Worm (Caenorhabditis elegans): Measurements from ENCODE around the gene C15H11.11.

C15H11.11 gene

ce11 chrV:14396123-14396669 lies 19.1 kb upstream of the C15H11.11 start:
- TF ChIP-seq ham-2 (GFP tag; optimal IDR thresholded peaks at IDR 0.05) (no peak), ceh-39 (tag; optimal IDR thresholded peaks at IDR 0.05) (no peak), nhr-28 (tag; optimal IDR thresholded peaks at IDR 0.05) (no peak), unc-120 (tag; optimal IDR thresholded peaks at IDR 0.05; ENCODE audit: poor library complexity, severe bottlenecking) (no peak)

ce11 chrV:14405647-14406046 lies 9.7 kb upstream of the C15H11.11 start:
- TF ChIP-seq ces-1 (GFP tag; optimal IDR thresholded peaks at IDR 0.05) (no peak), nhr-237 (tag; optimal IDR thresholded peaks at IDR 0.05) (no peak), drap-1 (GFP tag; optimal IDR thresholded peaks at IDR 0.05) (no peak), elt-3 (tag; optimal IDR thresholded peaks at IDR 0.05) (no peak), lin-32 (GFP tag; optimal IDR thresholded peaks at IDR 0.05) (no peak), unc-39 (tag; optimal IDR thresholded peaks at IDR 0.05) (no peak), tbx-8 (GFP tag; optimal IDR thresholded peaks at IDR 0.05) (no peak), nhr-12 (tag; optimal IDR thresholded peaks at IDR 0.05) (no peak), nhr-76 (tag; optimal IDR thresholded peaks at IDR 0.05) (no peak), nhr-28 (tag; optimal IDR thresholded peaks at IDR 0.05) (no peak), ceh-43 (GFP tag; optimal IDR thresholded peaks at IDR 0.05) (no peak), ham-2 (GFP tag; optimal IDR thresholded peaks at IDR 0.05) (no peak)

ce11 chrV:14408774-14409173 lies 6.5 kb upstream of the C15H11.11 start, which contains the start of gene gnrr-2:
gnrr-2 (plus strand) TSS chrV:14409074.
- TF ChIP-seq bed-3 (GFP tag; optimal IDR thresholded peaks at IDR 0.05) (no peak), M03D4.4 (tag; optimal IDR thresholded peaks at IDR 0.05) (no peak), blmp-1 (tag; optimal IDR thresholded peaks at IDR 0.05) (no peak), mls-2 (tag; optimal IDR thresholded peaks at IDR 0.05) (no peak), pha-4 (tag; optimal IDR thresholded peaks at IDR 0.05) (no peak), cnd-1 (tag; optimal IDR thresholded peaks at IDR 0.05) (no peak), sptf-1 (tag; optimal IDR thresholded peaks at IDR 0.05) (no peak), ces-1 (GFP tag; optimal IDR thresholded peaks at IDR 0.05) (no peak), elt-3 (tag; optimal IDR thresholded peaks at IDR 0.05) (no peak), zip-8 (tag; optimal IDR thresholded peaks at IDR 0.05) (no peak), ceh-39 (tag; optimal IDR thresholded peaks at IDR 0.05) (no peak), nhr-237 (tag; optimal IDR thresholded peaks at IDR 0.05) (no peak), nhr-76 (tag; optimal IDR thresholded peaks at IDR 0.05) (no peak), elt-1 (tag; optimal IDR thresholded peaks at IDR 0.05; ENCODE audit: borderline replicate concordance, insufficient read depth) (no peak)

ce11 chrV:14409905-14410304 lies 5.4 kb upstream of the C15H11.11 start:
- no peak for TF ChIP-seq snpc-4 (tag; optimal IDR thresholded peaks at IDR 0.05)
- no peak for TF ChIP-seq zip-8 (tag; optimal IDR thresholded peaks at IDR 0.05)
- no peak for TF ChIP-seq blmp-1 (tag; optimal IDR thresholded peaks at IDR 0.05)

ce11 chrV:14411989-14412388 lies 3.3 kb upstream of the C15H11.11 start:
- no peak for TF ChIP-seq nhr-237 (tag; optimal IDR thresholded peaks at IDR 0.05)
- TF ChIP-seq sptf-1 (tag; optimal IDR thresholded peaks at IDR 0.05) = no peak
- TF ChIP-seq blmp-1 (tag; optimal IDR thresholded peaks at IDR 0.05) = no peak
- no peak for TF ChIP-seq elt-1 (tag; optimal IDR thresholded peaks at IDR 0.05; ENCODE audit: borderline replicate concordance, insufficient read depth)
- no peak for TF ChIP-seq bed-3 (GFP tag; optimal IDR thresholded peaks at IDR 0.05)
- no peak for TF ChIP-seq nhr-2 (tag; optimal IDR thresholded peaks at IDR 0.05)
- no peak for TF ChIP-seq ceh-83 (GFP tag; optimal IDR thresholded peaks at IDR 0.05)
- no peak for TF ChIP-seq drap-1 (GFP tag; optimal IDR thresholded peaks at IDR 0.05)
- TF ChIP-seq flh-1 (GFP tag; optimal IDR thresholded peaks at IDR 0.05) = no peak

- TF ChIP-seq lin-32 (GFP tag; optimal IDR thresholded peaks at IDR 0.05) (no peak), hlh-1 (tag; optimal IDR thresholded peaks at IDR 0.05) (no peak), ham-2 (GFP tag; optimal IDR thresholded peaks at IDR 0.05) (no peak), ceh-83 (GFP tag; optimal IDR thresholded peaks at IDR 0.05) (no peak), M03D4.4 (tag; optimal IDR thresholded peaks at IDR 0.05) (no peak), lsy-2 (tag; optimal IDR thresholded peaks at IDR 0.05) (no peak), tbx-8 (GFP tag; optimal IDR thresholded peaks at IDR 0.05) (no peak), unc-39 (tag; optimal IDR thresholded peaks at IDR 0.05) (no peak), nhr-237 (tag; optimal IDR thresholded peaks at IDR 0.05) (no peak), drap-1 (GFP tag; optimal IDR thresholded peaks at IDR 0.05) (no peak), sem-2 (GFP tag; optimal IDR thresholded peaks at IDR 0.05) (no peak), cnd-1 (tag; optimal IDR thresholded peaks at IDR 0.05) (no peak), nhr-28 (tag; optimal IDR thresholded peaks at IDR 0.05) (no peak), ceh-43 (GFP tag; optimal IDR thresholded peaks at IDR 0.05) (no peak), elt-1 (tag; optimal IDR thresholded peaks at IDR 0.05; ENCODE audit: borderline replicate concordance, insufficient read depth) (no peak)
Observed at ce11 chrV:14414032-14414431, 1.3 kb upstream of the C15H11.11 start.

Measured in whole organism, mixed stage, embryonic.